Fruit fly (Drosophila melanogaster) whole organism, embryonic: Measurements from ENCODE around the gene Gk2.

Experiments
- ATbp ChIP-seq: fragments of 200-800 bp; sonication (Bioruptor generic); optimal IDR thresholded peaks from 2 replicates; lab custom pipeline; 2017; ENCODE audit warnings: missing biosample characterization, mild to moderate bottlenecking, missing genetic modification characterization, missing genetic modification reagents
- Abd-B ChIP-seq: fragments of 200-800 bp; sonication (Bioruptor generic); optimal IDR thresholded peaks from 2 replicates; lab custom pipeline; 2018; ENCODE audit warnings: missing biosample characterization, mild to moderate bottlenecking, missing genetic modification characterization, moderate library complexity
- Asciz ChIP-seq: fragments of 200-800 bp; sonication (Bioruptor generic); optimal IDR thresholded peaks from 2 replicates; lab custom pipeline; 2017; ENCODE audit warnings: missing biosample characterization, mild to moderate bottlenecking, missing genetic modification characterization, missing genetic modification reagents
- Bdp1 ChIP-seq: fragments of 200-800 bp; sonication (Bioruptor generic); optimal IDR thresholded peaks from 3 replicates; lab custom pipeline; 2016; ENCODE audit warnings: missing biosample characterization, missing genetic modification characterization
- Bgb ChIP-seq: fragments of 200-800 bp; sonication (Bioruptor generic); IDR thresholded peaks from 2 replicates; pipeline ENCODE4 v1.3.6; 2022; ENCODE audit warnings: missing biosample characterization, missing genetic modification characterization; ENCODE audit not compliant: partially characterized antibody
- CG10274 ChIP-seq: fragments of 200-800 bp; sonication (Bioruptor generic); optimal IDR thresholded peaks from 3 replicates; lab custom pipeline; 2017; ENCODE audit warnings: missing biosample characterization, mild to moderate bottlenecking, missing genetic modification characterization
- CG10959 ChIP-seq: fragments of 200-800 bp; sonication (Bioruptor generic); IDR thresholded peaks from 2 replicates; pipeline ENCODE4 v1.3.6; 2022; ENCODE audit warnings: missing biosample characterization, missing genetic modification characterization
- CG11085 ChIP-seq: fragments of 200-800 bp; sonication (Bioruptor generic); IDR thresholded peaks from 2 replicates; pipeline ENCODE4 v1.3.6; 2022; ENCODE audit warnings: missing biosample characterization, missing genetic modification characterization
- CG11504 ChIP-seq: fragments of 200-800 bp; sonication (Bioruptor generic); optimal IDR thresholded peaks from 3 replicates; lab custom pipeline; 2019; ENCODE audit warnings: missing biosample characterization, mild to moderate bottlenecking, missing genetic modification characterization, moderate library complexity
- CG12942 ChIP-seq: fragments of 200-800 bp; sonication (Bioruptor generic); optimal IDR thresholded peaks from 3 replicates; lab custom pipeline; 2016; ENCODE audit warnings: missing biosample characterization, missing genetic modification characterization
- CG13894 ChIP-seq: fragments of 200-800 bp; sonication (Bioruptor generic); optimal IDR thresholded peaks from 3 replicates; lab custom pipeline; 2018; ENCODE audit warnings: missing biosample characterization, mild to moderate bottlenecking, missing genetic modification characterization, moderate library complexity
- CG15269 ChIP-seq: fragments of 200-800 bp; sonication (Bioruptor generic); optimal IDR thresholded peaks from 2 replicates; lab custom pipeline; 2018; ENCODE audit warnings: missing biosample characterization, mild to moderate bottlenecking, missing genetic modification characterization, moderate library complexity
- CG17802 ChIP-seq: fragments of 200-800 bp; sonication (Bioruptor generic); optimal IDR thresholded peaks from 2 replicates; lab custom pipeline; 2018; ENCODE audit warnings: missing biosample characterization, mild to moderate bottlenecking, missing genetic modification characterization, moderate library complexity
- CG1792 ChIP-seq: fragments of 200-800 bp; sonication (Bioruptor generic); optimal IDR thresholded peaks from 2 replicates; lab custom pipeline; 2016; ENCODE audit warnings: missing biosample characterization, missing genetic modification characterization
- CG2889 ChIP-seq: fragments of 200-800 bp; sonication (Bioruptor generic); IDR thresholded peaks from 3 replicates; pipeline ENCODE4 v1.3.6; 2022; ENCODE audit warnings: missing biosample characterization, missing genetic modification characterization
- CG33557 ChIP-seq: fragments of 200-800 bp; sonication (Bioruptor generic); optimal IDR thresholded peaks from 2 replicates; lab custom pipeline; 2019; ENCODE audit warnings: missing biosample characterization, mild to moderate bottlenecking, missing genetic modification characterization, moderate library complexity
- CG4328 ChIP-seq: fragments of 200-800 bp; sonication (Bioruptor generic); optimal IDR thresholded peaks from 3 replicates; lab custom pipeline; 2017; ENCODE audit warnings: missing biosample characterization, missing genetic modification reagents, missing genetic modification characterization
- CG5245 ChIP-seq: fragments of 200-800 bp; sonication (Bioruptor generic); optimal IDR thresholded peaks from 3 replicates; lab custom pipeline; 2016; ENCODE audit warnings: missing biosample characterization, missing genetic modification characterization
- CG5953 ChIP-seq: fragments of 200-800 bp; sonication (Bioruptor generic); IDR thresholded peaks from 2 replicates; pipeline ENCODE4 v1.3.6; 2022; ENCODE audit warnings: missing biosample characterization, missing genetic modification characterization
- CG7357 ChIP-seq: fragments of 200-800 bp; sonication (Bioruptor generic); IDR thresholded peaks from 3 replicates; pipeline ENCODE4 v1.3.6; 2022; ENCODE audit warnings: missing biosample characterization, missing genetic modification characterization
- CG8924 ChIP-seq: fragments of 200-800 bp; optimal IDR thresholded peaks from 3 replicates; lab custom pipeline; 2019; ENCODE audit warnings: missing biosample characterization, mild to moderate bottlenecking, missing genetic modification characterization, moderate library complexity
- CG9437 ChIP-seq: fragments of 200-800 bp; sonication (Bioruptor generic); optimal IDR thresholded peaks from 2 replicates; lab custom pipeline; 2018; ENCODE audit warnings: missing biosample characterization, mild to moderate bottlenecking, missing genetic modification characterization
- Deaf1 ChIP-seq: fragments of 200-800 bp; optimal IDR thresholded peaks from 3 replicates; lab custom pipeline; 2019; ENCODE audit warnings: missing biosample characterization, mild to moderate bottlenecking, missing genetic modification characterization, moderate library complexity
- E2f1 ChIP-seq: fragments of 200-800 bp; sonication (Bioruptor generic); IDR thresholded peaks from 2 replicates; pipeline ENCODE4 v1.3.6; 2022; ENCODE audit warnings: missing biosample characterization, missing genetic modification characterization
- Gug ChIP-seq: fragments of 200-800 bp; sonication (Bioruptor generic); IDR thresholded peaks from 4 replicates; pipeline ENCODE4 v1.3.6; 2022; ENCODE audit warnings: missing biosample characterization, missing genetic modification characterization
- Max ChIP-seq: fragments of 200-800 bp; sonication (Bioruptor generic); optimal IDR thresholded peaks from 2 replicates; lab custom pipeline; 2016; ENCODE audit warnings: missing biosample characterization, mild to moderate bottlenecking, missing genetic modification characterization
- Meics ChIP-seq: fragments of 200-800 bp; sonication (Bioruptor generic); optimal IDR thresholded peaks from 2 replicates; lab custom pipeline; 2017; ENCODE audit warnings: missing biosample characterization, mild to moderate bottlenecking, missing genetic modification characterization
- Ravus ChIP-seq: fragments of 200-800 bp; sonication (Bioruptor generic); IDR thresholded peaks from 2 replicates; pipeline ENCODE4 v1.3.6; 2022; ENCODE audit warnings: missing biosample characterization, missing genetic modification characterization
- TFAM ChIP-seq: fragments of 200-800 bp; sonication (Bioruptor generic); optimal IDR thresholded peaks from 2 replicates; lab custom pipeline; 2017; ENCODE audit warnings: missing biosample characterization, missing genetic modification characterization, inconsistent platforms
- Trl ChIP-seq, 3 experiments: fragments of >200 bp in 2 of 3; fragments of 200-800 bp in 1 of 3; sonication (Bioruptor generic) in 1 of 3; optimal IDR thresholded peaks; 2 replicates in 1 of 3; 3 replicates in 2 of 3; lab custom pipeline; 2016 to 2017; ENCODE audit warnings: missing biosample characterization in 1 of 3, missing genetic modification characterization in 1 of 3
- ac ChIP-seq: fragments of 200-800 bp; sonication (Bioruptor generic); optimal IDR thresholded peaks from 3 replicates; lab custom pipeline; 2017; ENCODE audit warnings: missing biosample characterization, mild to moderate bottlenecking, missing genetic modification characterization
- chinmo ChIP-seq: fragments of 200-800 bp; sonication (Bioruptor generic); IDR thresholded peaks from 4 replicates; pipeline ENCODE4 v1.3.6; 2022; ENCODE audit warnings: missing biosample characterization, missing genetic modification characterization; ENCODE audit not compliant: partially characterized antibody
- ci ChIP-seq: fragments of 200-800 bp; sonication (Bioruptor generic); IDR thresholded peaks from 3 replicates; pipeline ENCODE4 v1.3.6; 2022; ENCODE audit warnings: missing biosample characterization, missing genetic modification characterization
- crol ChIP-seq: fragments of 200-800 bp; sonication (Bioruptor generic); IDR thresholded peaks from 2 replicates; pipeline ENCODE4 v1.3.6; 2022; ENCODE audit warnings: missing biosample characterization, missing genetic modification characterization
- exex ChIP-seq: fragments of 200-800 bp; sonication (Bioruptor generic); optimal IDR thresholded peaks from 4 replicates; lab custom pipeline; 2018; ENCODE audit warnings: missing biosample characterization, mild to moderate bottlenecking, missing genetic modification characterization, moderate library complexity
- lola ChIP-seq, 3 experiments: fragments of >200 bp in 2 of 3; fragments of 200-800 bp in 1 of 3; sonication (Bioruptor generic) in 1 of 3; optimal IDR thresholded peaks; 2 replicates each; lab custom pipeline; 2017 to 2019; ENCODE audit warnings: missing biosample characterization in 3 of 3, missing genetic modification characterization in 3 of 3, mild to moderate bottlenecking in 1 of 3, moderate library complexity in 1 of 3
- pan ChIP-seq, 4 experiments: fragments of >200 bp in 3 of 4; fragments of 200-800 bp in 1 of 4; sonication (Bioruptor generic) in 1 of 4; optimal IDR thresholded peaks in 3 of 4; IDR thresholded peaks in 1 of 4; 2 replicates each; pipeline versions ENCODE4 v1.3.6 to Lab custom; 2017 to 2022; ENCODE audit warnings: missing biosample characterization in 2 of 4, missing genetic modification characterization in 2 of 4, mixed read lengths in 1 of 4
- pho ChIP-seq: fragments of 200-800 bp; sonication (Bioruptor generic); optimal IDR thresholded peaks from 2 replicates; lab custom pipeline; 2016; ENCODE audit warnings: missing biosample characterization, missing genetic modification characterization
- rib ChIP-seq: fragments of 200-800 bp; sonication (Bioruptor generic); IDR thresholded peaks from 2 replicates; pipeline ENCODE4 v1.3.6; 2022; ENCODE audit warnings: missing biosample characterization, missing genetic modification characterization
- slbo ChIP-seq: fragments of 200-800 bp; sonication (Bioruptor generic); IDR thresholded peaks from 2 replicates; pipeline ENCODE4 v1.3.6; 2022; ENCODE audit warnings: missing biosample characterization, missing genetic modification characterization
- so ChIP-seq: fragments of 200-800 bp; sonication (Bioruptor generic); IDR thresholded peaks from 3 replicates; pipeline ENCODE4 v1.3.6; 2022; ENCODE audit warnings: missing biosample characterization, missing genetic modification characterization
- sqz ChIP-seq: fragments of 200-800 bp; sonication (Bioruptor generic); optimal IDR thresholded peaks from 3 replicates; lab custom pipeline; 2018; ENCODE audit warnings: missing biosample characterization, mild to moderate bottlenecking, missing genetic modification characterization
- stwl ChIP-seq: fragments of 200-800 bp; sonication (Bioruptor generic); optimal IDR thresholded peaks from 3 replicates; lab custom pipeline; 2018; ENCODE audit warnings: missing biosample characterization, mild to moderate bottlenecking, missing genetic modification characterization, moderate library complexity
- tgo ChIP-seq: fragments of 200-800 bp; sonication (Bioruptor generic); IDR thresholded peaks from 3 replicates; pipeline ENCODE4 v1.3.6; 2022; ENCODE audit warnings: missing biosample characterization, missing genetic modification characterization
- tin ChIP-seq: fragments of 200-800 bp; sonication (Bioruptor generic); optimal IDR thresholded peaks from 3 replicates; lab custom pipeline; 2016; ENCODE audit warnings: missing biosample characterization, missing genetic modification characterization
- zf30C ChIP-seq: fragments of 200-800 bp; sonication (Bioruptor generic); optimal IDR thresholded peaks from 3 replicates; lab custom pipeline; 2018; ENCODE audit warnings: missing biosample characterization, mild to moderate bottlenecking, missing genetic modification characterization
- zfh1 ChIP-seq: fragments of 200-800 bp; sonication (Bioruptor generic); IDR thresholded peaks from 3 replicates; pipeline ENCODE4 v1.3.6; 2022; ENCODE audit warnings: missing biosample characterization, missing genetic modification characterization

The Gk2 gene

DNA sequence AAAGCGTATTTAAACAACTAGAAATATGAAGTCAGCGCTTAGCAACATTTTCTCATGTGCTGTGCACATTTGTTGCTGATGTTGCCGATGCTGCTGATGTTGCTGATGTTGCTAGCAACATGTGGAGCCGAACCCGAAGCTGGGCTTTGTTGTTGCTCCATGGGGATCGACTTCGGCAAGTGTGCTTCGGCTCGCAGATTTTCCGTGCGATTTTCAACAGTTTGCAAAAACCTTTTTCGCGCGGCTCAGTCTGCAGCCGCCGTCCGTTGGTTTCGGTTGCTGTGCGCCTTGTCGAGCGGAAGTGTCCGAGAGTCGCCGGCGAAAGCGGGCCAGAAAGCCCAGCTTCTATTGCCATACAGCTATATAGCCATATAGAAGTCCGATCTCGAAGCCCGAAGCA, 49.6 kb upstream of the Gk2 start:
- peak; percentile 97 for TF ChIP-seq CG11504 (tag; lab: Kevin White, UChicago)
- TF ChIP-seq rib (GFP tag; lab: Robert Waterston, UW), result peak; percentile 41; the same call in 1 of the 2 replicates
- TF ChIP-seq slbo, result 0 out of 2 replicates have a peak, but pooled peaks have one; percentile 14
- TF ChIP-seq zfh1, result 0 out of 3 replicates have a peak, but pooled peaks have one; percentile 23
- TF ChIP-seq exex (tag; lab: Kevin White, UChicago), result no peak
- TF ChIP-seq CG13894 (tag; lab: Kevin White, UChicago), result peak; percentile 54
- no peak for TF ChIP-seq Bdp1
- TF ChIP-seq ci, result 0 out of 3 replicates have a peak, but pooled peaks have one; percentile 34
- TF ChIP-seq Deaf1 (tag; lab: Kevin White, UChicago), result peak; percentile 92

DNA sequence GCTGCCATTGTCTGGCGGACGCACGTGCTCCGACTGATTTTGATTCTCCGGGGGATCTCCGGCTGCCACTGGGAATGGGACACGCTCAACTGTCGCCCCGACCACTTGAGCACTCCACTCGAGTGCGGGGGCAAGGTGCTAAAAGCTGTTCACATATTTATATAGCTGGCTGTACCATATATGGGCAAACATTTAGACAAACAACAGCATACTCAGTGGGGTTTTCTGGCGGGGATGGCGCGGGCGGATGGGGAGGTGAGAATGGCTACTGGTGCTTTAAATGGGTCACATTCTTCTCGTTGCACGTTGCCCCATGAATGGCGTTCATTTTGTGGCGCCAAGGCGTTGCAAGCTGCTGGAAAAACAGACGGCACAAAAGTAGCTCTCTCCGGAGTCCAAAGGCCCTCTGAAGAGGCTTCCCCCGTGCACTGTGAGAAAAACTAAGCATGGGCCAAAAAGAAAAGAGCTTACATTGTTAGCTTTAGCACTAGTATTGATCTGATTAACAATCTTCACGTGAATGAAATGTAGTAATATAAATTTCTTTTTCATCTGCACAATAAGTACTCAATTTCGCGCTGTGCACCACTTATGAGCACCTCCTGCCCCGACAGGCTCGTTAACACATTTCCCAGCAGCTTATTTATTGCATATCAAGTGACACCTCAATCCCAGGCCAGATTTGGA, 47.3 kb upstream of the Gk2 start:
- TF ChIP-seq Ravus (GFP tag; lab: Robert Waterston, UW) (no peak), Gug (GFP tag; lab: Robert Waterston, UW) (0 out of 4 replicates have a peak, but pooled peaks have one; percentile 11), lola (GFP tag; optimal IDR thresholded peaks at IDR 0.05; lab: Kevin White, UChicago) (peak in 1 of 3 experiments; percentile 43), CG15269 (tag; lab: Kevin White, UChicago) (no peak), CG12942 (GFP tag; lab: Kevin White, UChicago) (no peak), CG9437 (GFP tag; lab: Kevin White, UChicago) (no peak), tgo (peak; percentile 18; the same call in 1 of the 3 replicates), sqz (no peak), TFAM (GFP tag; lab: Kevin White, UChicago) (no peak), CG5953 (GFP tag; lab: Robert Waterston, UW) (no peak), chinmo (GFP tag; lab: Robert Waterston, UW) (no peak), Meics (GFP tag; lab: Kevin White, UChicago) (peak; percentile 28), CG11085 (GFP tag; lab: Robert Waterston, UW) (no peak), CG4328 (peak; percentile 42), CG10959 (GFP tag; lab: Robert Waterston, UW) (no peak), Bgb (no peak), Abd-B (GFP tag; lab: Kevin White, UChicago) (no peak), Asciz (GFP tag; lab: Kevin White, UChicago) (peak; percentile 58), CG8924 (no peak), CG33557 (peak; percentile 9), tin (peak; percentile 54), CG1792 (GFP tag; lab: Kevin White, UChicago) (no peak), CG17802 (no peak), pho (GFP tag; lab: Kevin White, UChicago) (no peak), so (GFP tag; lab: Robert Waterston, UW) (peak; percentile 63; the same call in 1 of the 3 replicates), Max (GFP tag; lab: Kevin White, UChicago) (no peak), zf30C (GFP tag; lab: Kevin White, UChicago) (no peak), CG2889 (GFP tag; lab: Robert Waterston, UW) (no peak), ATbp (GFP tag; lab: Kevin White, UChicago) (peak; percentile 81), pan (optimal IDR thresholded peaks at IDR 0.05; lab: Kevin White, UChicago) (no peak), pan (GFP tag; optimal IDR thresholded peaks at IDR 0.05 in 1 of 2, IDR thresholded peaks at IDR 0.05 in 1 of 2) (no peak), E2f1 (GFP tag; lab: Robert Waterston, UW) (no peak; the same call in 1 of the 2 replicates), CG5245 (GFP tag; lab: Kevin White, UChicago) (peak; percentile 22), ci (peak; percentile 58), ac (no peak), crol (GFP tag; lab: Robert Waterston, UW) (peak; percentile 44), Trl (optimal IDR thresholded peaks at IDR 0.05; lab: Kevin White, UChicago) (no peak), Trl (GFP tag; optimal IDR thresholded peaks at IDR 0.05; lab: Kevin White, UChicago) (no peak), CG7357 (GFP tag; lab: Robert Waterston, UW) (no peak), CG10274 (GFP tag; lab: Kevin White, UChicago) (no peak), stwl (tag; lab: Kevin White, UChicago) (no peak)
